Fruit fly (Drosophila melanogaster) ovary, adult (tissue): ENCODE measurements around the gene CG31493.

Experiments used
- CG17801 ChIP-seq: fragments of 200-800 bp; optimal IDR thresholded peaks from 2 replicates; lab custom pipeline; 2019; ENCODE audit warnings: missing biosample characterization, mild to moderate bottlenecking, missing genetic modification characterization, moderate library complexity; ENCODE audit not compliant: partially characterized antibody

The CG31493 gene

DNA sequence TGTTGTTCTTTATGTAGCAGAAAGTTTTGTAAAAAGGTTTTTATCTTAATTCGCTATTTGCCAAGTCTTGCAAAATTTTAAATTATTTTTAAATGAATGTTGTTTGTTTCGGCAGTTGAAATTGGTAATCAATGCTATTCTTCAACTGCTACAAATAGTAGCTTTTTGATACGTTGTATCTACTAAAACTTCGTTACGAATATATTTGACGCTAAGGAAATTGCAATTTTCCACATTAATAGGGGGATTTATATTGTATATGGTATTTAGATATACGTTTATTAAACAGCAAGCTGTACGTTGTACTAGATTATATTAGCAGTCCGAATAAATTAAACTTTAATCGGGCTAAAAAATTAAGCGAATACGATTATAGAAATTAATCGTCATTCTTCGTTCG is at the start of gene CG31493:
Gene CG31493 (plus strand): TSS at position 301 of the 400 bp plus-strand sequence.
- no peak for TF ChIP-seq CG17801 (GFP tag; lab: Kevin White, UChicago)

DNA sequence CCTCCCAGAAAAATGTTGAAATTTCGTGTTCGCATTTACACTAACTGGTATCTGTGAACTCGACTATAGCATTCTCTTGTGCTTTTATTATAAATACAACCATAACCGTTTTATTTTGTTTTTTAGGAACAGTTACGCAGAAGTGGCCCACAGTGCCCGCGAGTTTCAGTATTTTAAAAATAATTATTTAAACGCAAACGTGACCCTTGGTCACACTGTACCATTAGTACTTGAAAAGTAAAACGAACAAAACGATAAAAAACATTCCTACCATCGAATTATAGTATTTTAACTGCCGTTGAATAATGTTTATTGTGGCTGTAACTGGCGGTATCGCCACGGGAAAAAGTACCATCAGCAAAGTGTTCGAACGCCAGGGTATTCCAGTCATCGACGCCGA is 49.4 kb upstream of the CG31493 start, which contains the start of gene Dpck:
Gene Dpck (plus strand): TSS at position 211 of the 400 bp plus-strand sequence.
- peak; percentile 80 for TF ChIP-seq CG17801 (GFP tag; lab: Kevin White, UChicago)

DNA sequence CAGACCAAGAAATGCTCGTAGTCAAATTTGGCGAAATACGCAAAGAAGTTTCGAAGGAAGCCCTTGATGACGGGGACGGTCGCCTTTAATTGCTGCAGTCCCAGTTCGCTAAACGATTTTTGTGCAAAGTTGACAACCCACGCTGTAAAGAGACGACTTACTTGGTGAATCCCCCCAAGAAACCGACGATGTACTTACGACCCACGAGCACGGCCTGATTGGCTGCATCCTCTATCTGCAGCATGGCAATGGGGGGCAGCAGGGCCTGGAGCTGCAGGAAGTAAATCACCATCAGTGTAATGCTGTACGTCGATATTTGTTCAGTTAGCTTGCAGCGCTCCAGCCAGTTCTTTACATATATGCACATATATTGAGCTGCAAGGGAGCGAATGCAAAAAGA is 47.6 kb upstream of the CG31493 start:
- TF ChIP-seq CG17801 (GFP tag; lab: Kevin White, UChicago), result no peak

DNA sequence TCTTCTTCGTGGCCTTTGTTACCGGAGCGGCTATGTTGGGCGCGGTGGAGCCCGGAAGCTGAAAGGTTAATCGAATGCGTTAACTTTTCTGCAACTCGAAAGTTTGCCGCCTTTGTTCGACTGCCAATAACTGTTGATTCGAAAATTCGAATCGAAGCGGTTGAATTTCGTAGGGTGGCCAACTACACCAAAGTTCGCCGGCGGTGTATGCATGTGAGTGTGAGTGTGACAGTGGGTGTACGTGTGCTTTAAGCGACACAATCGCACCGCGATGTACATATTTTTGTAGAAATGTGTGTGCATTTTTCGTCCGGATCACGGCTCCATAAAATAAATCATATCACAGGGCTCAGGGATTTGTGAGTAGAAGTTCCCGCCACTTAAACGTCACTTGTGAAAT is 45.9 kb upstream of the CG31493 start:
- no peak for TF ChIP-seq CG17801 (GFP tag; lab: Kevin White, UChicago)

DNA sequence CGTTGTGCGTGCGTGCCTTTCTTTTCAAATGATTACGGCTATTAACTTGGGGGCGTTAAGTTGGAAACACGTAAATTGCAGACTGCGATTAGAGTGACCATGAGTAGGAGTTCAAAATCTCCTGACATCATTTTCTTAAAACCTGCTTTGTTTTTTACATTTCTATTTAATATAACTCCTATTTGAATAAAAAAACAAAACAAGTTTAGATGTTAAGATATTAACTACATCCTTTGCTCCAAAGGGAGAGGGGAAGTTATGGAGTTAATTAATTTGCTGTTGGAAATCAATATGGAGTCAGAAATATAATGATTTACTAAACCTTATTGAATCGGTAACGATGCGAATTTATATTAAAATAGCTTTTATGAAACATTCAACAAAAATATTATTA is 45.4 kb upstream of the CG31493 start, which contains the start of gene Tailor:
Gene Tailor (minus strand): TSS at position 101 of the 394 bp plus-strand sequence.
- no peak for TF ChIP-seq CG17801 (GFP tag; lab: Kevin White, UChicago)

DNA sequence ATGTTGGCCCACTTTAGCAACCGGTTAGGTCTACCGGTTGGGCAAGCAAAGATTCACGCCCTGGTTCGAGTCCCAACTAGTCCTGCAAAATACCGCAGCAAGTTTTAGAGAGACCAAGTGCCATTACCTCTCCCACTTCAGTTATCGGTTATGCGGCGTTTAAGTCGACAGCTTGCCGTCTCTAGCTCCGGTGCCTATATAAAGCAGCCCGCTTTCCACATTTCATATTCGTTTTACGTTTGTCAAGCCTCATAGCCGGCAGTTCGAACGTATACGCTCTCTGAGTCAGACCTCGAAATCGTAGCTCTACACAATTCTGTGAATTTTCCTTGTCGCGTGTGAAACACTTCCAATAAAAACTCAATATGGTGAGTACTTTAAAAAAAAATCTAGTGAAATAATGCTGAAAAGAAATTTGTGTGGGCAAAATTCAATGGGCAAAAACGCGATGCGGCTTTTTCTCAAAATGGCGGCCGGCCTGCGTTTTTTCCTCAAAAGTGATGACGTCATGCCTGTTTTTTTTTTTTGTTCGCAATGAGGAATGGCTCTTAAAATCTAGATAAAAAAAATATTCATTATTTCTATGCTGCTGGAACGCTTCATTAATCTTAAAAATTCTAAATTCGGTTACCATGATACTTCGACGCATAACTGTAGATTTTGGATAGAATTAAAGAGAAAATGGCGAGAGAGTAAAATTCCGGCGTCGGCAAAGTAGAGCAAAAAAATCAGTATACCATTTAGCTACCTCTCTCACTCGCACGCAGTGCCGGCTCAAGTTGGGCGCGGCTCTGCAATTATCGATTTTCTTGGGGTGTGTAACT is 44.8 kb upstream of the CG31493 start, which contains the start of gene alphaTub84B:
Gene alphaTub84B (plus strand): TSS at position 223 of the 824 bp plus-strand sequence.
- peak; percentile 61 for TF ChIP-seq CG17801 (GFP tag; lab: Kevin White, UChicago)

DNA sequence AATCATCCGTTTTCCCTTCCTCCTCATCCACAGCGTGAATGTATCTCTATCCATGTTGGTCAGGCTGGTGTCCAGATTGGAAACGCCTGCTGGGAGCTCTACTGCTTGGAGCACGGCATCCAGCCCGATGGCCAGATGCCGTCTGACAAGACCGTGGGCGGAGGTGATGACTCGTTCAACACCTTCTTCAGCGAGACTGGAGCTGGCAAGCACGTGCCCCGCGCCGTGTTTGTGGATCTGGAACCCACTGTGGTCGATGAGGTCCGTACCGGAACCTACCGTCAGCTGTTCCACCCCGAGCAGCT is 44.2 kb upstream of the CG31493 start:
- no peak for TF ChIP-seq CG17801 (GFP tag; lab: Kevin White, UChicago)

DNA sequence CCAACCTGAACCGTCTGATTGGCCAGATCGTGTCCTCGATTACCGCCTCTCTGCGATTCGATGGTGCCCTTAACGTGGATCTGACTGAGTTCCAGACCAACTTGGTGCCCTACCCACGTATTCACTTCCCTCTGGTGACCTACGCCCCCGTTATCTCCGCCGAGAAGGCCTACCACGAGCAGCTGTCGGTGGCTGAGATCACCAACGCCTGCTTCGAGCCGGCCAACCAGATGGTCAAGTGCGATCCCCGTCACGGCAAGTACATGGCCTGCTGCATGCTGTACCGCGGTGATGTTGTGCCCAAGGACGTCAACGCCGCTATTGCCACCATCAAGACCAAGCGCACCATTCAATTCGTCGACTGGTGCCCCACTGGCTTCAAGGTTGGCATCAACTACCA is 43.5 kb upstream of the CG31493 start:
- no peak for TF ChIP-seq CG17801 (GFP tag; lab: Kevin White, UChicago)

DNA sequence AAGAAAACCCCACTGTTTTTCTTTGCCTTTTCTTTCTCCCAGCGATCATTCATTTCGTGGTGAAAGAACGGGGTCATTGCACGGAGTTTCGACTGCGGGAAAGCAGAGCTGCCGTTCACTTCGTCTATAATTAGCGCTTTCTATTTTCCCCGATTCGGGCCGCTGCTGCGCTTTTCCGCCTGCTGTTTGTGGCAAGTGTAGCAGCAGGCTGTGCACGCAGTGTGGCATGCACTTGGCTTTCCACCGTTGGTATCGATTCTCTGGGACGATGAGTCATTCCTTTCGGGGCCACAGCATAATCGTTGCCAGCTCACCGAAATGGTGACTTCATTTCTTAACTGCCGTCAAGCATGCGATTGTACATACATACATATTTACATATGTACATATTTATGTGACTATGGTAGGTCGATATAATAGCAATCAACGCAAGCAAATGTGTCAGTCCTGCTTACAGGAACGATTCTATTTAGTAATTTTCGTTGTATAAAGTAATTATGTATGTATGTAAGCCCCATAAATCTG is 42.5 kb upstream of the CG31493 start:
- TF ChIP-seq CG17801 (GFP tag; lab: Kevin White, UChicago), result no peak

DNA sequence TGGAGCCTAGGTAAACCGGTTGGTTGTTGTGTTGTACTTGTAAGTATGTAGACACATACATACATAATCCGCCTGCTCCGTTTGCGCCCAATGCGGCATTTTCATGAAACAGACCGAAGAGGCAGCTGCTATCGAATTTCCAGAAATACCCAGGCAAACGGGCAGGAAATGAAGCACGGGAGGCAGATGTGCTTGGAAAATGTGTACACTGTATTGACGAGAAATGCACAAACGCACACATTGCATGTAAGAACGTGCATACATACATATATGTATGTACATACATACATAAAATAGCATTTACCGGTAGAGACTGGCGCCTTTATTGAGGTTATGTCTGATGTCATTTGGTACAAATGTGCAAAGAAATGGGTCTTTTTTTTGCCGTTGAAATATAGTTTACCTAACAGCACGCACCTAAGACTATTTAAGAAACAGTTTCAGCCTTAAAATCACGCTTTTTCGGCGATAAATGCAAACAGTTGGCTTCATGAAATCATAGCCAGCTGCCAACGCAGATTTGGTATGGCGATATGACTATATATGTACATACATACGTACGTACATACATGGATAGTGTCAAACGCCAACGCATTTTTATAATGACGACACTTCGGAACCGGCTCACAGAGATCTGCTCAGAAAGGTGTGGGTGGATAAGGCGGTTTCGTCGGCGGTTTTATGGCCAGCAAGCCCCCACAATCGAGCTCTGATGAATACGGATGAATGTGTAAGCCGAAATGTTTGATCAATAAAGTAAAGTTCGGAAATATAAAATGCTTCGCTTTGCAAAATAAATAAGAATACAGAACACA is 41.6 kb upstream of the CG31493 start:
- no peak for TF ChIP-seq CG17801 (GFP tag; lab: Kevin White, UChicago)

DNA sequence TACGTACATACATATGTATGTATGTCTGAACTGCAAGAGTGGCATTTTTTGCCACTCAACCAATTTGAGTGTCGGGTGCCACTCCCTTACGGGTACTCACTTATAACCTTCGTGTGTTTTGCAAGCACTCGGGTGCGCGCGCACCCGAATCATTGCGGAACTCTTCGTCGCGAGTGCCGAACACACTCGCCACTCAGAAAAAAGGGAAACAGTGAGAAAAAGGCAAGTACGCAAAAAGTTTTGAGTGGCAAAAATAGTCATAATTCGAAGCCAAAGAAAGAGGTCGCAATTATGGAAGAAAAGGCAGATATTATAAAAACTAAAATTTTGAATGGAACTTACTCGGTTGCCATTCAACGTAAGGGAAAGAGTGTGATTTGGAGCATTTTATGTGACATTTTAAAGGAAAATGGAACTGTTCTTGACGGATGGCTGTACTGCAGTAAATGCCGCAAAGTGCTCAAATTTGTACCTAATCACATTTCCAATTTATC is 41.0 kb upstream of the CG31493 start:
- TF ChIP-seq CG17801 (GFP tag; lab: Kevin White, UChicago), result no peak

DNA sequence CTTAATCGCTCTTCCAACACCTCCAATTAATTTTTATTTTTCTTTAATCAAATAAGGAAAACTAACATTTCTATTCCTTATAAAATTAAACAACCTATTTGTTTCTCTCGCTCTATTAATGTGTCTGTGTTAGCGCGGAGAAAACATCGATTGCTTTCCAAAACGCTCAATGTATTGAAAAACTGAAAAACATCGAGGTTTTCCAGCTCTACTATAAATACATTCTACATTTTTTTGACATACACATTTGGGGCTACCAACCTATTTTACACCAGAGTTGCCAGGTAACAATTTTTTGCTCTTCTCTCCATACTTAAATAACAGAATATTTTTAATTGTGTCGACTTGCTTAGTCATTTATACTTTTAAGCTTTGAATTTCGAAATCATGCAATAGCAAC is 39.5 kb upstream of the CG31493 start:
- TF ChIP-seq CG17801 (GFP tag; lab: Kevin White, UChicago), result no peak

DNA sequence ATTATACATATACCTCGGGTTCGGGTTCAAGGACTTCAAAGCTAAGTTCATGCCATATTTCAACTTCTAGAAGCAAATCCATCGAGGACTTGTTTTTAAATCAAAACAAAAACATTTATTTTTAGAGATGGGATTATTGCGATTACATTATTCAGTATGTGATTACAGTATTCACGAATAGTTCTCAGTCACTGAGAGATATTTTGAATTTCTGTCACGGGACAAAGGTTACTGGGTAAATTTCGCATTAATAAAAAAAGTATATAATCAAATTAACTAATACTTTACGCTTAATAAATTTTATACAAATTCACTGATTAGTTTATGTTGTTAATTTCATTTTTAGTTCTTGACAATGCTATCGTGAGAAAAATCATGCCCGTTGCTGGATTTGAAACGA is 37.8 kb upstream of the CG31493 start:
- peak; percentile 42 for TF ChIP-seq CG17801 (GFP tag; lab: Kevin White, UChicago)

DNA sequence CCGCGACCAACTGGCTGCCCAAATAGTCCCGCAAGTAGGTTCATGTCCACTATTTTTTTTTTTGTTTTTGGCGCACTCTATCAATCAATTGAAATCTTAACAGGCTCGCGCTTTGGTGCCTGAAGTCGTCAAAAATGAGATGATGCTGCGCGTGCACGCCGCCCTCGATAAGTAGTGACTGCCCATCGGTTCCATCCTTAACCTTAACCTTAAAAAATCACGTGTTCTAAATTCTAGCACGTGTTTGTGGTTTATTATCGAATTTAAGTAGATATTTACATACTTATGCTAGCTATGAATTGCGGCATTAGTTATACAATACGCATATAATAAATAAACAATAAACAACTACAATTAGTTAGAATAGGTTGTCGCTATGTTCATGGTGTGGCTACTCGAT is 37.0 kb upstream of the CG31493 start:
- no peak for TF ChIP-seq CG17801 (GFP tag; lab: Kevin White, UChicago)
